Fruit fly (Drosophila melanogaster): Measurements from ENCODE around the gene Nhe3.

The Nhe3 gene

DNA sequence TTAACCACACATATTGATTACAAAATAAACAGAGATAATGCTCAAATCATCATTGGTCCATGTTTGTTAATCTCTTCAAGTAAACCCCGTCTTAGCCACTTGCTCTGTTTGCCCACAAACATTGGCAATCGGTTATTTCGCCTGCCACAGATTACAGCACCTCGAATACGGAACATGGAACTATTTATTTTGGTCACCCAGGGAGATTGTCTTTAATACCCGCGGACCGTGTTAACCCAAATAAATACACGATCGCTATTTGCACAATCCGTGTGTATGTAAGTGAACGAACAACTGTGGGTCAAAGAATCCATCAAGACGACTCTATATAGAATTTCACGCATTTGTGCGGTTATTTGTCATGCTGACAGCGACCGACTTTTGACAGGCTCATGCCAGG, 16.6 kb upstream of the Nhe3 start (continued):
- TF ChIP-seq CG5180 (GFP tag; optimal IDR thresholded peaks at IDR 0.05) (peak; percentile 7), Antp (GFP tag; optimal IDR thresholded peaks at IDR 0.05) (no peak), Hsf (GFP tag; optimal IDR thresholded peaks at IDR 0.05) (peak; percentile 23), CG1832 (GFP tag; optimal IDR thresholded peaks at IDR 0.05) (no peak), z (GFP tag; IDR thresholded peaks at IDR 0.05) (no peak), CG4617 (GFP tag; optimal IDR thresholded peaks at IDR 0.05; ENCODE audit: borderline replicate concordance) (no peak), ro (GFP tag; IDR thresholded peaks at IDR 0.05) (no peak), CG4404 (GFP tag; IDR thresholded peaks at IDR 0.05) (no peak), sna (GFP tag; IDR thresholded peaks at IDR 0.05; ENCODE audit: partially characterized antibody) (no peak), CG7271 (tag; optimal IDR thresholded peaks at IDR 0.05) (peak; percentile 80), shn (GFP tag; optimal IDR thresholded peaks at IDR 0.05) (no peak), mirr (GFP tag; optimal IDR thresholded peaks at IDR 0.05) (peak; percentile 50), HLH54F (GFP tag; optimal IDR thresholded peaks at IDR 0.05) (no peak), CG14667 (GFP tag; IDR thresholded peaks at IDR 0.05) (no peak), ap (GFP tag; IDR thresholded peaks at IDR 0.05) (no peak), Lhr (GFP tag; optimal IDR thresholded peaks at IDR 0.05) (peak; percentile 25), zen2 (GFP tag; IDR thresholded peaks at IDR 0.05; ENCODE audit: partially characterized antibody) (no peak), p53 (GFP tag; optimal IDR thresholded peaks at IDR 0.05) (no peak), CG9932 (GFP tag; IDR thresholded peaks at IDR 0.05) (no peak), croc (GFP tag; conservative IDR thresholded peaks at IDR 0.05) (no peak), pb (GFP tag; optimal IDR thresholded peaks at IDR 0.05) (no peak), Xbp1 (GFP tag; optimal IDR thresholded peaks at IDR 0.05) (no peak), CG15479 (GFP tag; optimal IDR thresholded peaks at IDR 0.05) (peak; percentile 91), CG3838 (GFP tag; optimal IDR thresholded peaks at IDR 0.05) (no peak), vvl (GFP tag; IDR thresholded peaks at IDR 0.05) (no peak), hkb (optimal IDR thresholded peaks at IDR 0.05) (no peak), hkb (GFP tag; IDR thresholded peaks at IDR 0.05) (0 out of 2 replicates have a peak, but pooled peaks have one; percentile 22), CG18262 (tag; optimal IDR thresholded peaks at IDR 0.05) (peak; percentile 43), bowl (GFP tag; IDR thresholded peaks at IDR 0.05) (no peak), Trl (optimal IDR thresholded peaks at IDR 0.05) (no peak), Trl (GFP tag; optimal IDR thresholded peaks at IDR 0.05) (peak; percentile 61), CG30020 (tag; optimal IDR thresholded peaks at IDR 0.05) (no peak), ash1 (GFP tag; optimal IDR thresholded peaks at IDR 0.05) (no peak), lmd (GFP tag; IDR thresholded peaks at IDR 0.05) (no peak), CG2712 (tag; optimal IDR thresholded peaks at IDR 0.05) (peak; percentile 36), Hr3 (GFP tag; optimal IDR thresholded peaks at IDR 0.05) (no peak), chif (GFP tag; optimal IDR thresholded peaks at IDR 0.05) (peak; percentile 36), nmo (GFP tag; optimal IDR thresholded peaks at IDR 0.05) (no peak), B-H1 (GFP tag; IDR thresholded peaks at IDR 0.05) (no peak), CG34224 (GFP tag; IDR thresholded peaks at IDR 0.05; ENCODE audit: partially characterized antibody) (no peak), CG9876 (GFP tag; optimal IDR thresholded peaks at IDR 0.05) (peak; percentile 20), CG1233 (GFP tag; optimal IDR thresholded peaks at IDR 0.05) (peak; percentile 60), bcd (GFP tag; optimal IDR thresholded peaks at IDR 0.05) (peak; percentile 3), YL-1 (GFP tag; optimal IDR thresholded peaks at IDR 0.05) (no peak), jumu (GFP tag; optimal IDR thresholded peaks at IDR 0.05) (no peak), ham (GFP tag; IDR thresholded peaks at IDR 0.05) (no peak), cad (GFP tag; optimal IDR thresholded peaks at IDR 0.05) (no peak), Nf-YC (tag; optimal IDR thresholded peaks at IDR 0.05) (no peak), sob (GFP tag; IDR thresholded peaks at IDR 0.05) (0 out of 2 replicates have a peak, but pooled peaks have one; percentile 25), vfl (GFP tag; optimal IDR thresholded peaks at IDR 0.05) (no peak), CG11560 (tag; IDR thresholded peaks at IDR 0.05) (no peak), lola (GFP tag; optimal IDR thresholded peaks at IDR 0.05) (peak in 1 of 3 experiments; percentile 70), Awh (GFP tag; IDR thresholded peaks at IDR 0.05) (no peak)
